Worm (Caenorhabditis elegans): Measurements from ENCODE around the gene F59A1.12.

DNA sequence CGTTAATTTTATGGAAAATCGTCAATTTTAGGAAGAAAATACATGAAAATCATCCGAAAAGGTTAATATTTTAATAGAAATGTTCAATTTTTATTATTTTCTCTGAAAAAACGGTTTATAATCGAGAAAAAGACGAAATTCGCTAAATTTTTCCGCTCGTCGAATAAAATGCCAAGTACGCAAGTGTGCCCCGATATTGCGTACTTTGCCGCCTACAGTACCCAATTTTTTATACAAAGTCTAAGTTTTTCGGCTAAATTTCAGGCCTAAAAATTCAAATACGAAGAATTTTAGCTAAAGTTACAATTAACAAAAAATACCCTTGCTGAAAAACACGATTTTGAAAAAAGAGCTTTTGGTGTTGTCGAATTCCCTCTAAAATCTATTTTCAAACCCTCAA is 8.8 kb downstream of the F59A1.12 start:
- TF ChIP-seq med-1 (GFP tag; optimal IDR thresholded peaks at IDR 0.05; ENCODE audit: insufficient read depth) (no peak), ztf-23 (GFP tag; IDR thresholded peaks at IDR 0.05) (no peak), flt-1 (GFP tag; IDR thresholded peaks at IDR 0.05) (no peak), tab-1 (GFP tag; IDR thresholded peaks at IDR 0.05) (no peak), ref-1 (GFP tag; conservative IDR thresholded peaks at IDR 0.05) (no peak), cog-1 (tag; optimal IDR thresholded peaks at IDR 0.05) (no peak)
